Worm (Caenorhabditis elegans) whole organism, mixed stage, embryonic: Measurements from ENCODE around the gene F15B9.8.
A peak's percentile ranks its signal among the peaks of the same experiment; 100 is the strongest.

Source experiments
- M03D4.4 ChIP-seq: sonication (generic microtip); optimal IDR thresholded peaks from 2 replicates; lab custom pipeline; 2017; ENCODE audit warnings: mild to moderate bottlenecking, missing genetic modification characterization, missing compliant biosample characterization
- bed-3 ChIP-seq: fragments of 200-800 bp; sonication (Bioruptor generic); optimal IDR thresholded peaks from 3 replicates; lab custom pipeline; 2018; ENCODE audit warnings: mild to moderate bottlenecking, missing genetic modification characterization, moderate library complexity, missing compliant biosample characterization
- blmp-1 ChIP-seq: fragments of 150-350 bp; optimal IDR thresholded peaks from 2 replicates; lab custom pipeline; 2014; ENCODE audit warnings: missing biosample characterization, missing genetic modification characterization
- ceh-83 ChIP-seq: fragments of 200-800 bp; sonication (Bioruptor generic); optimal IDR thresholded peaks from 2 replicates; lab custom pipeline; 2018; ENCODE audit warnings: mild to moderate bottlenecking, missing genetic modification characterization, missing compliant biosample characterization
- ces-1 ChIP-seq: fragments of 150-350 bp; optimal IDR thresholded peaks from 2 replicates; lab custom pipeline; 2014; ENCODE audit warnings: missing biosample characterization, missing genetic modification reagents, missing genetic modification characterization
- drap-1 ChIP-seq: fragments of 200-800 bp; sonication (Bioruptor generic); optimal IDR thresholded peaks from 3 replicates; lab custom pipeline; 2018; ENCODE audit warnings: mild to moderate bottlenecking, missing genetic modification characterization, missing compliant biosample characterization
- elt-1 ChIP-seq: sonication (generic microtip); optimal IDR thresholded peaks from 2 replicates; lab custom pipeline; 2017; ENCODE audit warnings: missing genetic modification characterization, mild to moderate bottlenecking, missing compliant biosample characterization, antibody characterized with exemption, moderate library complexity, borderline replicate concordance; ENCODE audit not compliant: insufficient read depth
- elt-3 ChIP-seq: fragments of 150-350 bp; optimal IDR thresholded peaks from 2 replicates; lab custom pipeline; 2014; ENCODE audit warnings: missing biosample characterization, missing genetic modification characterization
- flh-1 ChIP-seq: fragments of 200-800 bp; sonication (Bioruptor generic); optimal IDR thresholded peaks from 2 replicates; lab custom pipeline; 2018; ENCODE audit warnings: mild to moderate bottlenecking, missing genetic modification characterization, moderate library complexity, missing compliant biosample characterization
- ham-2 ChIP-seq: fragments of 200-800 bp; sonication (Bioruptor generic); optimal IDR thresholded peaks from 2 replicates; lab custom pipeline; 2018; ENCODE audit warnings: mild to moderate bottlenecking, missing genetic modification characterization, missing compliant biosample characterization
- hlh-1 ChIP-seq: fragments of 150-350 bp; optimal IDR thresholded peaks from 2 replicates; lab custom pipeline; 2014; ENCODE audit warnings: missing biosample characterization, missing genetic modification reagents, missing genetic modification characterization
- lin-13 ChIP-seq: fragments of 150-350 bp; optimal IDR thresholded peaks from 2 replicates; lab custom pipeline; 2014; ENCODE audit warnings: missing biosample characterization, missing genetic modification characterization
- lin-32 ChIP-seq: fragments of 200-800 bp; sonication (Bioruptor generic); optimal IDR thresholded peaks from 2 replicates; lab custom pipeline; 2018; ENCODE audit warnings: mild to moderate bottlenecking, missing genetic modification characterization, missing compliant biosample characterization
- lsy-2 ChIP-seq: fragments of 150-350 bp; optimal IDR thresholded peaks from 2 replicates; lab custom pipeline; 2014; ENCODE audit warnings: missing biosample characterization, missing genetic modification characterization
- mep-1 ChIP-seq: fragments of 150-350 bp; optimal IDR thresholded peaks from 2 replicates; lab custom pipeline; 2017; ENCODE audit warnings: missing biosample characterization, missing genetic modification reagents, missing genetic modification characterization, inconsistent platforms
- mls-2 ChIP-seq: sonication (generic microtip); optimal IDR thresholded peaks from 2 replicates; lab custom pipeline; 2016; ENCODE audit warnings: mild to moderate bottlenecking, missing genetic modification characterization, moderate library complexity, missing compliant biosample characterization
- nhr-237 ChIP-seq: fragments of 150-350 bp; optimal IDR thresholded peaks from 2 replicates; lab custom pipeline; 2014; ENCODE audit warnings: missing biosample characterization, missing genetic modification characterization
- nhr-76 ChIP-seq: sonication (generic microtip); optimal IDR thresholded peaks from 2 replicates; lab custom pipeline; 2017; ENCODE audit warnings: missing biosample characterization, missing genetic modification characterization
- pha-4 ChIP-seq: fragments of 150-350 bp; optimal IDR thresholded peaks from 2 replicates; lab custom pipeline; 2018; ENCODE audit warnings: missing biosample characterization, missing genetic modification reagents, missing genetic modification characterization
- sem-2 ChIP-seq: fragments of 200-800 bp; sonication (Bioruptor generic); optimal IDR thresholded peaks from 2 replicates; lab custom pipeline; 2018; ENCODE audit warnings: mild to moderate bottlenecking, missing genetic modification characterization, missing compliant biosample characterization
- snpc-4 ChIP-seq: fragments of 150-350 bp; optimal IDR thresholded peaks from 2 replicates; lab custom pipeline; 2014; ENCODE audit warnings: missing biosample characterization, missing genetic modification characterization
- sptf-1 ChIP-seq: sonication (generic microtip); optimal IDR thresholded peaks from 2 replicates; lab custom pipeline; 2017; ENCODE audit warnings: mild to moderate bottlenecking, missing genetic modification characterization, moderate library complexity, missing compliant biosample characterization
- tbx-8 ChIP-seq: fragments of 200-800 bp; sonication (Bioruptor generic); optimal IDR thresholded peaks from 2 replicates; lab custom pipeline; 2018; ENCODE audit warnings: mild to moderate bottlenecking, missing genetic modification characterization, moderate library complexity, missing compliant biosample characterization
- unc-120 ChIP-seq: sonication (generic microtip); optimal IDR thresholded peaks from 2 replicates; lab custom pipeline; 2017; ENCODE audit warnings: missing genetic modification characterization, missing compliant biosample characterization; ENCODE audit not compliant: poor library complexity, severe bottlenecking
- unc-39 ChIP-seq: fragments of 150-350 bp; optimal IDR thresholded peaks from 2 replicates; lab custom pipeline; 2014; ENCODE audit warnings: missing biosample characterization, missing genetic modification characterization
- unc-62 ChIP-seq: fragments of 150-350 bp; optimal IDR thresholded peaks from 2 replicates; lab custom pipeline; 2014; ENCODE audit warnings: missing biosample characterization, missing genetic modification reagents, missing genetic modification characterization
- zip-8 ChIP-seq: fragments of 150-350 bp; optimal IDR thresholded peaks from 2 replicates; lab custom pipeline; 2014; ENCODE audit warnings: missing biosample characterization, missing genetic modification characterization
- ztf-11 ChIP-seq: fragments of 150-350 bp; optimal IDR thresholded peaks from 2 replicates; lab custom pipeline; 2014; ENCODE audit warnings: missing biosample characterization, missing genetic modification characterization

Gene F15B9.8

ce11 chrV:12967110-12967509, 21.2 kb upstream of the F15B9.8 start, which contains the start of gene R186.3:
TSS of gene R186.3 (minus strand) at chrV:12967210.
- TF ChIP-seq zip-8: no peak
- no peak for TF ChIP-seq mls-2 (tag; lab: Kevin White, UChicago)
- no peak for TF ChIP-seq nhr-76 (tag; lab: Kevin White, UChicago)
- TF ChIP-seq unc-120 (tag; lab: Kevin White, UChicago): no peak
- no peak for TF ChIP-seq elt-1 (tag; lab: Kevin White, UChicago)
- no peak for TF ChIP-seq flh-1 (GFP tag; lab: Kevin White, UChicago)
- no peak for TF ChIP-seq ztf-11 (tag; lab: Kevin White, UChicago)
- no peak for TF ChIP-seq lsy-2
- TF ChIP-seq ham-2 (GFP tag; lab: Kevin White, UChicago): no peak
- TF ChIP-seq unc-62 (GFP tag; lab: Kevin White, UChicago): no peak
- no peak for TF ChIP-seq blmp-1 (tag; lab: Kevin White, UChicago)
- TF ChIP-seq hlh-1 (tag; lab: Kevin White, UChicago): no peak
- TF ChIP-seq lin-13: no peak
- no peak for TF ChIP-seq lin-32 (GFP tag; lab: Kevin White, UChicago)
- TF ChIP-seq sem-2 (GFP tag; lab: Kevin White, UChicago): no peak
- no peak for TF ChIP-seq unc-39 (tag; lab: Kevin White, UChicago)
- no peak for TF ChIP-seq elt-3 (tag; lab: Kevin White, UChicago)
- TF ChIP-seq ceh-83 (GFP tag; lab: Kevin White, UChicago): no peak
- TF ChIP-seq pha-4 (tag; lab: Kevin White, UChicago): no peak
- TF ChIP-seq, all 35 proteins: peak for 0

- TF ChIP-seq lin-13: peak; percentile 21
- TF ChIP-seq nhr-237 (tag; lab: Kevin White, UChicago): peak; percentile 23
- peak; percentile 51 for TF ChIP-seq unc-120 (tag; lab: Kevin White, UChicago)
- peak; percentile 90 for TF ChIP-seq lsy-2
- TF ChIP-seq ces-1: peak; percentile 63
- peak; percentile 15 for TF ChIP-seq sptf-1
- TF ChIP-seq mls-2 (tag; lab: Kevin White, UChicago): peak; percentile 20
Observed at ce11 chrV:12967925-12968327, 20.4 kb upstream of the F15B9.8 start, which contains the start of gene R186.8. TSS of gene R186.8 (minus strand) at chrV:12967982.

ce11 chrV:12968555-12968954, 19.8 kb upstream of the F15B9.8 start, which contains the start of gene lin-46:
TSS of gene lin-46 (plus strand) at chrV:12968855.
- TF ChIP-seq nhr-76 (tag; lab: Kevin White, UChicago) (no peak), unc-62 (GFP tag; lab: Kevin White, UChicago) (no peak), ceh-83 (GFP tag; lab: Kevin White, UChicago) (no peak), M03D4.4 (tag; lab: Kevin White, UChicago) (no peak), pha-4 (tag; lab: Kevin White, UChicago) (no peak), tbx-8 (GFP tag; lab: Kevin White, UChicago) (no peak), bed-3 (GFP tag; lab: Kevin White, UChicago) (no peak), sptf-1 (no peak), mls-2 (tag; lab: Kevin White, UChicago) (no peak), hlh-1 (tag; lab: Kevin White, UChicago) (no peak), drap-1 (GFP tag; lab: Kevin White, UChicago) (no peak), lsy-2 (no peak), zip-8 (no peak), mep-1 (tag; lab: Kevin White, UChicago) (no peak), unc-120 (tag; lab: Kevin White, UChicago) (no peak), lin-13 (no peak), snpc-4 (tag; lab: Kevin White, UChicago) (no peak), ces-1 (no peak)

ce11 chrV:12970575-12971160, 17.7 kb upstream of the F15B9.8 start, which contains the start of gene pnn-1:
TSS of gene pnn-1 (plus strand) at chrV:12971110.
- TF ChIP-seq lsy-2 (peak; percentile 57), blmp-1 (tag; lab: Kevin White, UChicago) (no peak), mep-1 (tag; lab: Kevin White, UChicago) (peak; percentile 15), ces-1 (peak; percentile 79)

ce11 chrV:12974047-12974446, 14.3 kb upstream of the F15B9.8 start:
- TF ChIP-seq pha-4 (tag; lab: Kevin White, UChicago) (no peak), zip-8 (peak; percentile 66)
